Worm (Caenorhabditis elegans) whole organism, late embryonic: Measurements from ENCODE around the gene F49F1.4.
A peak's percentile ranks its signal among the peaks of the same experiment; 100 is the strongest.

ENCODE experiments used
- C08G9.2 ChIP-seq: sonication (generic microtip); optimal IDR thresholded peaks from 2 replicates; lab custom pipeline; 2016; ENCODE audit warnings: mild to moderate bottlenecking, missing genetic modification characterization, moderate library complexity, missing compliant biosample characterization
- F13H6.1 ChIP-seq: sonication (generic microtip); optimal IDR thresholded peaks from 2 replicates; lab custom pipeline; 2016; ENCODE audit warnings: missing genetic modification characterization, missing compliant biosample characterization
- K02D7.2 ChIP-seq: sonication (generic microtip); optimal IDR thresholded peaks from 2 replicates; lab custom pipeline; 2017; ENCODE audit warnings: mild to moderate bottlenecking, missing genetic modification characterization, missing compliant biosample characterization
- T23F11.4 ChIP-seq: fragments of 200-800 bp; sonication (Bioruptor generic); optimal IDR thresholded peaks from 2 replicates; lab custom pipeline; 2018; ENCODE audit warnings: mild to moderate bottlenecking, missing genetic modification characterization, missing compliant biosample characterization
- ceh-19 ChIP-seq: fragments of 200-800 bp; sonication (Bioruptor generic); optimal IDR thresholded peaks from 2 replicates; lab custom pipeline; 2018; ENCODE audit warnings: mild to moderate bottlenecking, missing genetic modification characterization, missing compliant biosample characterization
- ceh-2 ChIP-seq: sonication (generic microtip); optimal IDR thresholded peaks from 2 replicates; lab custom pipeline; 2016; ENCODE audit warnings: missing genotype, missing genetic modification characterization, missing compliant biosample characterization
- ceh-24 ChIP-seq: sonication (generic microtip); optimal IDR thresholded peaks from 2 replicates; lab custom pipeline; 2016; ENCODE audit warnings: mild to moderate bottlenecking, missing genetic modification characterization, missing compliant biosample characterization
- ceh-30 ChIP-seq: fragments of 150-350 bp; optimal IDR thresholded peaks from 2 replicates; lab custom pipeline; 2014; ENCODE audit warnings: missing biosample characterization, missing genetic modification characterization
- ceh-31 ChIP-seq: sonication (generic microtip); optimal IDR thresholded peaks from 2 replicates; lab custom pipeline; 2016; ENCODE audit warnings: missing genetic modification characterization, missing compliant biosample characterization
- ceh-6 ChIP-seq: fragments of 200-800 bp; sonication (Bioruptor generic); optimal IDR thresholded peaks from 2 replicates; lab custom pipeline; 2018; ENCODE audit warnings: mild to moderate bottlenecking, missing genetic modification characterization, missing compliant biosample characterization
- che-1 ChIP-seq: sonication (generic microtip); optimal IDR thresholded peaks from 2 replicates; lab custom pipeline; 2016; ENCODE audit warnings: mild to moderate bottlenecking, missing genetic modification characterization, missing compliant biosample characterization
- dve-1 ChIP-seq: sonication (generic microtip); optimal IDR thresholded peaks from 2 replicates; lab custom pipeline; 2017; ENCODE audit warnings: antibody characterized with exemption, mild to moderate bottlenecking, missing genetic modification characterization, missing compliant biosample characterization
- elt-2 ChIP-seq: sonication (generic microtip); optimal IDR thresholded peaks from 2 replicates; lab custom pipeline; 2016; ENCODE audit warnings: missing genetic modification reagents, missing genetic modification characterization, missing compliant biosample characterization
- ets-4 ChIP-seq: sonication (generic microtip); optimal IDR thresholded peaks from 2 replicates; lab custom pipeline; 2016; ENCODE audit warnings: missing genetic modification characterization, missing compliant biosample characterization
- gmeb-2 ChIP-seq: sonication (generic microtip); optimal IDR thresholded peaks from 2 replicates; lab custom pipeline; 2016; ENCODE audit warnings: missing genetic modification characterization, inconsistent platforms, missing compliant biosample characterization
- hlh-15 ChIP-seq: sonication (generic microtip); optimal IDR thresholded peaks from 2 replicates; lab custom pipeline; 2016; ENCODE audit warnings: missing genetic modification characterization, missing compliant biosample characterization
- hlh-30 ChIP-seq: sonication (generic microtip); optimal IDR thresholded peaks from 2 replicates; lab custom pipeline; 2017; ENCODE audit warnings: antibody characterized with exemption, missing genetic modification characterization, missing compliant biosample characterization; ENCODE audit not compliant: insufficient read depth
- hlh-6 ChIP-seq: sonication (generic microtip); optimal IDR thresholded peaks from 2 replicates; lab custom pipeline; 2016; ENCODE audit warnings: missing genotype, missing genetic modification characterization, missing compliant biosample characterization
- hlh-8 ChIP-seq: sonication (generic microtip); optimal IDR thresholded peaks from 2 replicates; lab custom pipeline; 2016; ENCODE audit warnings: missing genotype, missing genetic modification characterization, missing compliant biosample characterization
- lim-6 ChIP-seq: sonication (generic microtip); optimal IDR thresholded peaks from 2 replicates; lab custom pipeline; 2016; ENCODE audit warnings: missing genetic modification characterization, missing compliant biosample characterization
- lin-11 ChIP-seq: fragments of 200-800 bp; sonication (Bioruptor generic); optimal IDR thresholded peaks from 2 replicates; lab custom pipeline; 2018; ENCODE audit warnings: mild to moderate bottlenecking, missing genetic modification characterization, missing compliant biosample characterization
- mec-3 ChIP-seq: sonication (generic microtip); optimal IDR thresholded peaks from 2 replicates; lab custom pipeline; 2016; ENCODE audit warnings: borderline replicate concordance, missing genetic modification characterization, missing compliant biosample characterization
- nhr-11 ChIP-seq: fragments of 150-350 bp; optimal IDR thresholded peaks from 2 replicates; lab custom pipeline; 2014; ENCODE audit warnings: missing biosample characterization, missing genetic modification characterization
- npax-4 ChIP-seq: sonication (generic microtip); optimal IDR thresholded peaks from 2 replicates; lab custom pipeline; 2016; ENCODE audit warnings: missing genetic modification characterization, missing compliant biosample characterization
- pag-3 ChIP-seq: sonication (generic microtip); optimal IDR thresholded peaks from 2 replicates; lab custom pipeline; 2016; ENCODE audit warnings: missing compliant biosample characterization, missing genetic modification characterization, borderline replicate concordance
- pax-1 ChIP-seq: fragments of 150-350 bp; optimal IDR thresholded peaks from 2 replicates; lab custom pipeline; 2014; ENCODE audit warnings: missing biosample characterization, missing genetic modification characterization
- pha-2 ChIP-seq: sonication (generic microtip); optimal IDR thresholded peaks from 2 replicates; lab custom pipeline; 2017; ENCODE audit warnings: mild to moderate bottlenecking, missing genetic modification characterization, missing compliant biosample characterization
- pha-4 ChIP-seq: fragments of 150-350 bp; optimal IDR thresholded peaks from 2 replicates; lab custom pipeline; 2018; ENCODE audit warnings: missing biosample characterization, missing genetic modification reagents, missing genetic modification characterization
- pqm-1 ChIP-seq: sonication (generic microtip); optimal IDR thresholded peaks from 2 replicates; lab custom pipeline; 2016; ENCODE audit warnings: missing genetic modification characterization, missing compliant biosample characterization
- ref-2 ChIP-seq: sonication (generic microtip); optimal IDR thresholded peaks from 2 replicates; lab custom pipeline; 2016; ENCODE audit warnings: missing genetic modification characterization, missing compliant biosample characterization
- rnt-1 ChIP-seq: sonication (generic microtip); optimal IDR thresholded peaks from 2 replicates; lab custom pipeline; 2016; ENCODE audit warnings: missing genetic modification characterization, missing compliant biosample characterization
- sdc-2 ChIP-seq: sonication (generic microtip); optimal IDR thresholded peaks from 2 replicates; lab custom pipeline; 2016; ENCODE audit warnings: missing genotype, missing genetic modification characterization, missing compliant biosample characterization
- sox-2 ChIP-seq: fragments of 200-800 bp; sonication (Bioruptor generic); IDR thresholded peaks from 2 replicates; pipeline ENCODE4 v1.3.6; 2022; ENCODE audit warnings: missing genetic modification reagents, missing genetic modification characterization, missing compliant biosample characterization
- tbx-2 ChIP-seq: sonication (generic microtip); optimal IDR thresholded peaks from 2 replicates; lab custom pipeline; 2016; ENCODE audit warnings: missing genetic modification characterization, missing compliant biosample characterization
- tbx-7 ChIP-seq: sonication (generic microtip); optimal IDR thresholded peaks from 2 replicates; lab custom pipeline; 2016; ENCODE audit warnings: missing genotype, missing genetic modification characterization, missing compliant biosample characterization
- ttx-3 ChIP-seq: sonication (generic microtip); optimal IDR thresholded peaks from 2 replicates; lab custom pipeline; 2016; ENCODE audit warnings: missing genetic modification reagents, missing genetic modification characterization, missing compliant biosample characterization
- unc-86 ChIP-seq: sonication (generic microtip); optimal IDR thresholded peaks from 2 replicates; lab custom pipeline; 2016; ENCODE audit warnings: missing genetic modification characterization, missing compliant biosample characterization
- zip-5 ChIP-seq: sonication (generic microtip); optimal IDR thresholded peaks from 2 replicates; lab custom pipeline; 2016; ENCODE audit warnings: missing genetic modification characterization, missing compliant biosample characterization
- ztf-16 ChIP-seq: sonication (generic microtip); optimal IDR thresholded peaks from 2 replicates; lab custom pipeline; 2017; ENCODE audit warnings: missing genetic modification characterization, missing compliant biosample characterization

The F49F1.4 gene

DNA sequence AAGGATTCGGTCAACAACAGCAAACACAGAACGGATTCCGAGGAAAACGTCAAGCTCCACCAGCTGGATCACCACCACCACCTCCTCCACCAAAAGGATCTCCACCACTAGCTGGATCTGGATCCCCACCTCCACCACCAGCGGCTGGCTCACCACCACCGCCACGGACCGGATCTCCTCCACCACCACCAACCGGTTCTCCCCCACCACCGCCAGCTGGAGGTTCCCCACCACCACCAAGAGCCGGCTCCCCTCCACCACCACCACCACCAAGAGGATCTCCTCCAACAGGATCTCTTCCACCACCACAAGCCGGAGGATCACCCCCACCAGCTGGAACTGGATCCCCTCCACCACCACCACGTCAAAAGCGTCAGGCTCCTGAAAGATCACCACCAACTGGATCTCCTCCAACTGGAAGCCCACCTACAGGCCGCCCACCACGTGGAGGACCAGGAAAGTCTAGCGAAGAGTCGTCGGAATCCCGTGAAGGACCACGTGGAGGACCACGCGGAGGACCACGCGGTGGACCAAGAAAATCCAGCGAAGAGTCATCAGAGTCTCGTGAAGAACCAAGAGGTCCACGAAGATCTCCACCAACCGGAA lies 38.7 kb downstream of the F49F1.4 start:
- TF ChIP-seq pax-1 (tag; lab: Kevin White, UChicago): no peak
- TF ChIP-seq mec-3 (tag; lab: Kevin White, UChicago): peak; percentile 69
- no peak for TF ChIP-seq ceh-2
- no peak for TF ChIP-seq hlh-8 (tag; lab: Kevin White, UChicago)
- TF ChIP-seq tbx-2: no peak
- TF ChIP-seq F13H6.1 (tag; lab: Kevin White, UChicago): no peak
- TF ChIP-seq elt-2 (tag; lab: Kevin White, UChicago): no peak
- no peak for TF ChIP-seq ceh-31 (tag; lab: Kevin White, UChicago)

DNA sequence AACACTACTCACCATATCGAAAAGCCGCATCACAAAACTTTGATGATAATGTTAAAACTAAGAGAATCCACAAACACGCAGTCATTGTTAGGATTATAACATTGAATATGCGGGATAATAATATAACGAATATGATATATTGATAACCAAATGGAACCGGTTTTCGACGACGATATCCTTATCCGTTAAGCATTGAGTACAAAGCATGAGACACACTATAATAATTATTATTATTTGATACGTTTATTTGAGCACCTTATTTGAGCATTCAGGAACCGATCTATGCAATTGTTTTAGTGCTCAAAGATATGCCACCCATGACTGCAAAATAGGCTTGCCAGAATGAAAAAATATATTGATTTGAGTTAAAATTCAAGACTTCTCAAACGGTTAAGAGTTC lies 40.9 kb downstream of the F49F1.4 start, which contains the start of gene W03D2.9:
Gene W03D2.9, minus strand, starts transcription at position 101 of the 400 bp plus-strand sequence.
- TF ChIP-seq lin-11 (no peak), K02D7.2 (tag; lab: Kevin White, UChicago) (no peak), npax-4 (tag; lab: Kevin White, UChicago) (no peak), ttx-3 (no peak), hlh-30 (tag; lab: Kevin White, UChicago) (no peak), unc-86 (tag; lab: Kevin White, UChicago) (no peak), che-1 (no peak), ets-4 (tag; lab: Kevin White, UChicago) (no peak), ceh-6 (GFP tag; lab: Kevin White, UChicago) (no peak), nhr-11 (no peak)

ce11 chrIV:4072027-4072426 lies 43.5 kb downstream of the F49F1.4 start, which contains the start of gene pqn-75:
TSS of gene pqn-75 (plus strand) at chrIV:4072327.
- no peak for TF ChIP-seq mec-3 (tag; lab: Kevin White, UChicago)
- no peak for TF ChIP-seq pag-3 (tag; lab: Kevin White, UChicago)
- TF ChIP-seq lim-6 (tag; lab: Kevin White, UChicago): no peak
- no peak for TF ChIP-seq tbx-7
- TF ChIP-seq sdc-2 (tag; lab: Kevin White, UChicago): no peak
- TF ChIP-seq ceh-19 (GFP tag; lab: Kevin White, UChicago): no peak
- no peak for TF ChIP-seq hlh-30 (tag; lab: Kevin White, UChicago)
- TF ChIP-seq hlh-6 (tag; lab: Kevin White, UChicago): no peak
- no peak for TF ChIP-seq ref-2
- no peak for TF ChIP-seq dve-1 (tag; lab: Kevin White, UChicago)

DNA sequence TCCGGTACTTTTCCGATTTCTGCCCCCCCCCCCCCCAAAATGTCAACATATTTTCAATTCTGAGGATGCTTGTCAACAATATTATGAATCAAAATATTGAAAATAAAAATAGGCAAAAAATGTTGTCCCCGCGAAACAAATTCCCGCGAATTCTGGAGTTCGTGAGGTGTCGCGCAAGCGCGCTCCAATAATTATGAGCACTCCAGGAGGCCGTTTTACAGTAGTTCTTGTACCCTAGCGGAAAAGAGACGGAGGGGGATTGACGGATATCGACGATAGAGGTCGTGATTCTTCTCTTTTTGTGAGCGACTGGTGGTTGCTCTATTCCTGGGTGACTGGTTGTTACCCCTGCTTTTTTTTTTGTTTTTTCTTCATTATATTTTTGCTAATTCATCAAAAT lies 44.7 kb downstream of the F49F1.4 start:
- TF ChIP-seq ref-2 (peak; percentile 59), tbx-2 (peak; percentile 58), ceh-30 (no peak), ceh-2 (peak; percentile 44), zip-5 (tag; lab: Kevin White, UChicago) (peak; percentile 2), tbx-7 (no peak), rnt-1 (tag; lab: Kevin White, UChicago) (no peak), C08G9.2 (tag; lab: Kevin White, UChicago) (peak; percentile 7), pha-2 (tag; lab: Kevin White, UChicago) (no peak), ceh-31 (tag; lab: Kevin White, UChicago) (peak; percentile 55)

DNA sequence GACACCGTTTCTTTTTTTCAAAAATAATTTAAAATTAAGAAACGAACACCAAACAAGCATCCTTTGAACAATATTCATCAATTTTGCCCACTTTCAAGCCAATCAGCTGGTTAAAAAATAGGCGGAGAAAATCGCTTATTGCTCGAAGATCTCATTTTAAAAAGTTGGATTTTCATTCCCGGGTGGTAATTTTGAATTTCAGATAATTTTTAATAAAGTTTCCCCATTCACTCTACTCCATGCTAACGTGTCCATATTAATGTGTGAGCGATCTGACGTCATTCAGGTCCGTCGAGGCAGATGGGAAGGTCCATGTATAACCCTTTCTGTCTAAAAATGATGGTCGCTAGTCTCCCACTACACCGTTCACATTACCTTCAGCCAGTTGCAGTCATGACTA lies 47.1 kb downstream of the F49F1.4 start, which contains the start of gene fbxb-55:
Gene fbxb-55, plus strand, starts transcription at position 301 of the 400 bp plus-strand sequence.
- TF ChIP-seq ceh-19 (GFP tag; lab: Kevin White, UChicago) (no peak), sox-2 (GFP tag; lab: Robert Waterston, UW) (no peak), ceh-2 (no peak), pqm-1 (tag; lab: Kevin White, UChicago) (no peak), gmeb-2 (tag; lab: Kevin White, UChicago) (no peak), pha-2 (tag; lab: Kevin White, UChicago) (no peak), pha-4 (tag; lab: Kevin White, UChicago) (no peak), hlh-15 (tag; lab: Kevin White, UChicago) (no peak), F13H6.1 (tag; lab: Kevin White, UChicago) (no peak), ceh-24 (tag; lab: Kevin White, UChicago) (no peak), T23F11.4 (GFP tag; lab: Kevin White, UChicago) (no peak), mec-3 (tag; lab: Kevin White, UChicago) (no peak), ztf-16 (no peak)
